Fruit fly (Drosophila melanogaster): ENCODE measurements around the gene Tmep.

The Tmep gene

dm6 chr3L:1580194-1580593, 11.2 kb downstream of the Tmep start:
- 0 out of 2 replicates have a peak, but pooled peaks have one; percentile 13 for TF ChIP-seq CG32121 (GFP tag; IDR thresholded peaks at IDR 0.05)
- TF ChIP-seq CG8301 (tag; optimal IDR thresholded peaks at IDR 0.05), result no peak

- TF ChIP-seq Snoo (tag; optimal IDR thresholded peaks at IDR 0.05) (no peak), CG8301 (tag; optimal IDR thresholded peaks at IDR 0.05) (no peak), D1 (tag; optimal IDR thresholded peaks at IDR 0.05) (no peak), CG15710 (tag; optimal IDR thresholded peaks at IDR 0.05) (no peak), CG32121 (GFP tag; IDR thresholded peaks at IDR 0.05) (no peak), CG9948 (tag; optimal IDR thresholded peaks at IDR 0.05) (no peak), CG4496 (GFP tag; IDR thresholded peaks at IDR 0.05) (no peak), gl (tag; optimal IDR thresholded peaks at IDR 0.05) (no peak), fd96Ca (GFP tag; IDR thresholded peaks at IDR 0.05) (no peak), Ets98B (GFP tag; IDR thresholded peaks at IDR 0.05) (no peak), rn (GFP tag; IDR thresholded peaks at IDR 0.05) (no peak), CG8159 (tag; optimal IDR thresholded peaks at IDR 0.05) (no peak), CG14655 (GFP tag; optimal IDR thresholded peaks at IDR 0.05) (no peak), Pif1B (GFP tag; optimal IDR thresholded peaks at IDR 0.05) (no peak), CG34367 (tag; optimal IDR thresholded peaks at IDR 0.05) (no peak), CG10348 (GFP tag; IDR thresholded peaks at IDR 0.05) (no peak), CG13204 (GFP tag; optimal IDR thresholded peaks at IDR 0.05) (no peak), CG12605 (GFP tag; IDR thresholded peaks at IDR 0.05) (no peak), EcR (GFP tag; optimal IDR thresholded peaks at IDR 0.05) (no peak)
Observed at dm6 chr3L:1580821-1581220, 11.8 kb downstream of the Tmep start.

dm6 chr3L:1584003-1584402, 15.0 kb downstream of the Tmep start:
- TF ChIP-seq CG8301 (tag; optimal IDR thresholded peaks at IDR 0.05), result peak; percentile 83
- TF ChIP-seq fd96Ca (GFP tag; IDR thresholded peaks at IDR 0.05), result peak; percentile 90
- TF ChIP-seq Pif1B (GFP tag; optimal IDR thresholded peaks at IDR 0.05), result peak; percentile 53
- no peak for TF ChIP-seq CG13204 (GFP tag; optimal IDR thresholded peaks at IDR 0.05)
- TF ChIP-seq Pif1A (GFP tag; optimal IDR thresholded peaks at IDR 0.05), result peak; percentile 84
- peak; percentile 89 for TF ChIP-seq CG4496 (GFP tag; IDR thresholded peaks at IDR 0.05)
- TF ChIP-seq gl (tag; optimal IDR thresholded peaks at IDR 0.05), result no peak
- peak; percentile 49; the same call in 1 of the 2 replicates for TF ChIP-seq rn (GFP tag; IDR thresholded peaks at IDR 0.05)
- TF ChIP-seq CG34367 (tag; optimal IDR thresholded peaks at IDR 0.05), result no peak
- peak; percentile 71; the same call in 1 of the 2 replicates for TF ChIP-seq CG32121 (GFP tag; IDR thresholded peaks at IDR 0.05)
- peak; percentile 54 for TF ChIP-seq CG14655 (GFP tag; optimal IDR thresholded peaks at IDR 0.05)
- TF ChIP-seq CG9948 (tag; optimal IDR thresholded peaks at IDR 0.05), result peak; percentile 28
- peak; percentile 85 for TF ChIP-seq CG12605 (GFP tag; IDR thresholded peaks at IDR 0.05)
- no peak for TF ChIP-seq Snoo (tag; optimal IDR thresholded peaks at IDR 0.05)
- no peak for TF ChIP-seq CG17806 (tag; optimal IDR thresholded peaks at IDR 0.05)
- TF ChIP-seq Ets98B (GFP tag; IDR thresholded peaks at IDR 0.05), result peak; percentile 92
- TF ChIP-seq CG10348 (GFP tag; IDR thresholded peaks at IDR 0.05), result peak; percentile 39; the same call in 1 of the 2 replicates

- peak; percentile 97 for TF ChIP-seq Ets98B (GFP tag; IDR thresholded peaks at IDR 0.05)
- peak; percentile 96 for TF ChIP-seq CG4496 (GFP tag; IDR thresholded peaks at IDR 0.05)
- TF ChIP-seq Pif1A (GFP tag; optimal IDR thresholded peaks at IDR 0.05), result peak; percentile 90
- TF ChIP-seq CG14655 (GFP tag; optimal IDR thresholded peaks at IDR 0.05), result peak; percentile 87
- no peak for TF ChIP-seq D1 (tag; optimal IDR thresholded peaks at IDR 0.05)
- TF ChIP-seq CG17806 (tag; optimal IDR thresholded peaks at IDR 0.05), result peak; percentile 79
- peak; percentile 82 for TF ChIP-seq CG10348 (GFP tag; IDR thresholded peaks at IDR 0.05)
- TF ChIP-seq CG13204 (GFP tag; optimal IDR thresholded peaks at IDR 0.05), result no peak
- peak; percentile 62 for TF ChIP-seq CG15710 (tag; optimal IDR thresholded peaks at IDR 0.05)
- peak; percentile 84 for TF ChIP-seq Pif1B (GFP tag; optimal IDR thresholded peaks at IDR 0.05)
- TF ChIP-seq CG8301 (tag; optimal IDR thresholded peaks at IDR 0.05), result peak; percentile 86
- peak; percentile 90 for TF ChIP-seq Snoo (tag; optimal IDR thresholded peaks at IDR 0.05)
- TF ChIP-seq rn (GFP tag; IDR thresholded peaks at IDR 0.05), result peak; percentile 93
- peak; percentile 83 for TF ChIP-seq CG8159 (tag; optimal IDR thresholded peaks at IDR 0.05)
- TF ChIP-seq CG12605 (GFP tag; IDR thresholded peaks at IDR 0.05), result peak; percentile 88
- peak; percentile 71 for TF ChIP-seq CG9948 (tag; optimal IDR thresholded peaks at IDR 0.05)
- TF ChIP-seq gl (tag; optimal IDR thresholded peaks at IDR 0.05), result peak; percentile 67
- peak; percentile 30 for TF ChIP-seq CG34367 (tag; optimal IDR thresholded peaks at IDR 0.05)
- no peak for TF ChIP-seq EcR (GFP tag; optimal IDR thresholded peaks at IDR 0.05)
- peak; percentile 95 for TF ChIP-seq CG32121 (GFP tag; IDR thresholded peaks at IDR 0.05)
- TF ChIP-seq fd96Ca (GFP tag; IDR thresholded peaks at IDR 0.05), result peak; percentile 97
Observed at dm6 chr3L:1584781-1585180, 15.8 kb downstream of the Tmep start.

- peak; percentile 23 for TF ChIP-seq CG9948 (tag; optimal IDR thresholded peaks at IDR 0.05)
- peak; percentile 81 for TF ChIP-seq CG4496 (GFP tag; IDR thresholded peaks at IDR 0.05)
- no peak for TF ChIP-seq CG10348 (GFP tag; IDR thresholded peaks at IDR 0.05)
- peak; percentile 68 for TF ChIP-seq fd96Ca (GFP tag; IDR thresholded peaks at IDR 0.05)
- peak; percentile 55 for TF ChIP-seq CG8159 (tag; optimal IDR thresholded peaks at IDR 0.05)
- TF ChIP-seq CG12605 (GFP tag; IDR thresholded peaks at IDR 0.05), result peak; percentile 92
- TF ChIP-seq CG14655 (GFP tag; optimal IDR thresholded peaks at IDR 0.05), result peak; percentile 82
- peak; percentile 53 for TF ChIP-seq gl (tag; optimal IDR thresholded peaks at IDR 0.05)
- TF ChIP-seq Ets98B (GFP tag; IDR thresholded peaks at IDR 0.05), result peak; percentile 85
- TF ChIP-seq Pif1A (GFP tag; optimal IDR thresholded peaks at IDR 0.05), result peak; percentile 76
- peak; percentile 31 for TF ChIP-seq Snoo (tag; optimal IDR thresholded peaks at IDR 0.05)
- TF ChIP-seq CG32121 (GFP tag; IDR thresholded peaks at IDR 0.05), result peak; percentile 60; the same call in 1 of the 2 replicates
- peak; percentile 47 for TF ChIP-seq CG17806 (tag; optimal IDR thresholded peaks at IDR 0.05)
- peak; percentile 88 for TF ChIP-seq Pif1B (GFP tag; optimal IDR thresholded peaks at IDR 0.05)
- peak; percentile 9 for TF ChIP-seq CG34367 (tag; optimal IDR thresholded peaks at IDR 0.05)
- TF ChIP-seq rn (GFP tag; IDR thresholded peaks at IDR 0.05), result 0 out of 2 replicates have a peak, but pooled peaks have one; percentile 12
- no peak for TF ChIP-seq CG15710 (tag; optimal IDR thresholded peaks at IDR 0.05)
- TF ChIP-seq CG13204 (GFP tag; optimal IDR thresholded peaks at IDR 0.05), result peak; percentile 46
- TF ChIP-seq CG8301 (tag; optimal IDR thresholded peaks at IDR 0.05), result peak; percentile 59
- TF ChIP-seq D1 (tag; optimal IDR thresholded peaks at IDR 0.05), result no peak
- TF ChIP-seq EcR (GFP tag; optimal IDR thresholded peaks at IDR 0.05), result peak; percentile 77
Observed at dm6 chr3L:1586266-1587054, 17.5 kb downstream of the Tmep start.
